Worm (Caenorhabditis elegans) whole organism, L2 larva: Measurements from ENCODE around the gene C13F10.6.

ENCODE experiments used
- C34F6.9 ChIP-seq: fragments of 150-350 bp; optimal IDR thresholded peaks from 2 replicates; lab custom pipeline; 2014; ENCODE audit warnings: missing biosample characterization, missing genetic modification characterization
- F13H6.1 ChIP-seq: sonication (generic microtip); optimal IDR thresholded peaks from 2 replicates; lab custom pipeline; 2016; ENCODE audit warnings: missing genetic modification characterization, missing compliant biosample characterization
- R02D3.7 ChIP-seq: fragments of 150-350 bp; optimal IDR thresholded peaks from 2 replicates; lab custom pipeline; 2014; ENCODE audit warnings: missing biosample characterization, missing genetic modification characterization
- Y55F3AM.14 ChIP-seq: fragments of 200-800 bp; sonication (Bioruptor generic); optimal IDR thresholded peaks from 2 replicates; lab custom pipeline; 2018; ENCODE audit warnings: mild to moderate bottlenecking, missing genetic modification characterization, missing compliant biosample characterization
- ZK546.5 ChIP-seq: sonication (generic microtip); optimal IDR thresholded peaks from 2 replicates; lab custom pipeline; 2017; ENCODE audit warnings: missing biosample characterization, missing genetic modification characterization
- alr-1 ChIP-seq: fragments of 150-350 bp; optimal IDR thresholded peaks from 2 replicates; lab custom pipeline; 2014; ENCODE audit warnings: missing biosample characterization, missing genetic modification characterization
- aly-2 ChIP-seq: fragments of 150-350 bp; optimal IDR thresholded peaks from 2 replicates; lab custom pipeline; 2014; ENCODE audit warnings: missing biosample characterization, missing genetic modification characterization
- ama-1 ChIP-seq: fragments of 150-350 bp; optimal IDR thresholded peaks from 2 replicates; lab custom pipeline; 2018; ENCODE audit warnings: inconsistent platforms
- blmp-1 ChIP-seq: sonication (generic microtip); optimal IDR thresholded peaks from 2 replicates; lab custom pipeline; 2017; ENCODE audit warnings: missing genetic modification characterization, mild to moderate bottlenecking, missing compliant biosample characterization, antibody characterized with exemption, moderate library complexity; ENCODE audit not compliant: insufficient read depth
- ceh-16 ChIP-seq: fragments of 150-350 bp; optimal IDR thresholded peaks from 2 replicates; lab custom pipeline; 2014; ENCODE audit warnings: missing biosample characterization, missing genetic modification characterization
- ceh-82 ChIP-seq: fragments of 150-350 bp; optimal IDR thresholded peaks from 2 replicates; lab custom pipeline; 2014; ENCODE audit warnings: missing biosample characterization, missing genetic modification characterization
- crh-2 ChIP-seq: sonication (generic microtip); optimal IDR thresholded peaks from 2 replicates; lab custom pipeline; 2017; ENCODE audit warnings: missing biosample characterization, missing genetic modification characterization
- dmd-4 ChIP-seq: sonication (generic microtip); optimal IDR thresholded peaks from 2 replicates; lab custom pipeline; 2017; ENCODE audit warnings: missing biosample characterization, missing genetic modification characterization
- elt-3 ChIP-seq: sonication (generic microtip); optimal IDR thresholded peaks from 2 replicates; lab custom pipeline; 2017; ENCODE audit warnings: missing biosample characterization, missing genetic modification characterization
- fos-1 ChIP-seq: fragments of 150-350 bp; optimal IDR thresholded peaks from 2 replicates; lab custom pipeline; 2014; ENCODE audit warnings: missing biosample characterization, missing genetic modification characterization
- gmeb-1 ChIP-seq: fragments of 150-350 bp; optimal IDR thresholded peaks from 2 replicates; lab custom pipeline; 2014; ENCODE audit warnings: missing biosample characterization, missing genetic modification characterization
- lin-11 ChIP-seq: fragments of 150-350 bp; sonication (generic microtip); optimal IDR thresholded peaks from 2 replicates; lab custom pipeline; 2014; ENCODE audit warnings: missing biosample characterization, missing genetic modification characterization, inconsistent platforms, mixed read lengths
- lin-13 ChIP-seq: fragments of 150-350 bp; optimal IDR thresholded peaks from 2 replicates; lab custom pipeline; 2014; ENCODE audit warnings: missing biosample characterization, missing genetic modification reagents, missing genetic modification characterization
- lin-39 ChIP-seq: fragments of 150-350 bp; optimal IDR thresholded peaks from 2 replicates; lab custom pipeline; 2014; ENCODE audit warnings: missing biosample characterization, missing genetic modification reagents, missing genetic modification characterization
- mbf-1 ChIP-seq: sonication (generic microtip); optimal IDR thresholded peaks from 2 replicates; lab custom pipeline; 2017; ENCODE audit warnings: missing biosample characterization, missing genetic modification characterization
- mdl-1 ChIP-seq, 2 experiments: fragments of 150-350 bp in 1 of 2; sonication (generic microtip) in 1 of 2; optimal IDR thresholded peaks; 2 replicates each; lab custom pipeline; 2017; ENCODE audit warnings: missing biosample characterization in 2 of 2, missing genetic modification characterization in 2 of 2
- nhr-10 ChIP-seq: sonication (generic microtip); optimal IDR thresholded peaks from 2 replicates; lab custom pipeline; 2017; ENCODE audit warnings: missing biosample characterization, missing genetic modification characterization
- nhr-11 ChIP-seq: fragments of 150-350 bp; optimal IDR thresholded peaks from 2 replicates; lab custom pipeline; 2014; ENCODE audit warnings: missing biosample characterization, missing genetic modification characterization
- nhr-12 ChIP-seq: fragments of 150-350 bp; optimal IDR thresholded peaks from 2 replicates; lab custom pipeline; 2014; ENCODE audit warnings: missing biosample characterization, missing genetic modification characterization
- nhr-129 ChIP-seq: fragments of 150-350 bp; optimal IDR thresholded peaks from 2 replicates; lab custom pipeline; 2014; ENCODE audit warnings: missing biosample characterization, missing genetic modification characterization
- nhr-21 ChIP-seq: fragments of 150-350 bp; optimal IDR thresholded peaks from 2 replicates; lab custom pipeline; 2014; ENCODE audit warnings: missing biosample characterization, missing genetic modification characterization
- nhr-237 ChIP-seq: fragments of 150-350 bp; optimal IDR thresholded peaks from 2 replicates; lab custom pipeline; 2014; ENCODE audit warnings: missing biosample characterization, missing genetic modification characterization
- nhr-25 ChIP-seq: fragments of 150-350 bp; sonication (generic microtip); optimal IDR thresholded peaks from 3 replicates; lab custom pipeline; 2014; ENCODE audit warnings: missing biosample characterization, missing genetic modification characterization
- nhr-77 ChIP-seq: fragments of 150-350 bp; optimal IDR thresholded peaks from 2 replicates; lab custom pipeline; 2014; ENCODE audit warnings: missing biosample characterization, missing genetic modification characterization
- sem-4 ChIP-seq: fragments of 150-350 bp; optimal IDR thresholded peaks from 2 replicates; lab custom pipeline; 2014; ENCODE audit warnings: missing biosample characterization, missing genetic modification reagents, missing genetic modification characterization
- skn-1 ChIP-seq: sonication (generic microtip); optimal IDR thresholded peaks from 2 replicates; lab custom pipeline; 2017; ENCODE audit warnings: missing biosample characterization, missing genetic modification characterization
- sma-3 ChIP-seq: sonication (generic microtip); optimal IDR thresholded peaks from 2 replicates; lab custom pipeline; 2016; ENCODE audit warnings: missing genetic modification reagents, missing genetic modification characterization, missing compliant biosample characterization
- sma-9 ChIP-seq, 2 experiments: fragments of 150-350 bp in 1 of 2; sonication (generic microtip) in 1 of 2; optimal IDR thresholded peaks; 2 replicates each; lab custom pipeline; 2014 to 2016; ENCODE audit warnings: missing genetic modification characterization in 2 of 2, mild to moderate bottlenecking in 1 of 2, missing biosample characterization in 1 of 2, missing compliant biosample characterization in 1 of 2, missing genetic modification reagents in 1 of 2, moderate library complexity in 1 of 2
- snpc-4 ChIP-seq: fragments of 150-350 bp; optimal IDR thresholded peaks from 2 replicates; lab custom pipeline; 2014; ENCODE audit warnings: missing biosample characterization, missing genetic modification characterization
- unc-39 ChIP-seq: fragments of 150-350 bp; optimal IDR thresholded peaks from 2 replicates; lab custom pipeline; 2014; ENCODE audit warnings: missing biosample characterization, missing genetic modification characterization
- unc-55 ChIP-seq: fragments of 150-350 bp; sonication (generic microtip); optimal IDR thresholded peaks from 3 replicates; lab custom pipeline; 2014; ENCODE audit warnings: missing biosample characterization, missing genetic modification reagents, missing genetic modification characterization
- unc-62 ChIP-seq: fragments of 150-350 bp; optimal IDR thresholded peaks from 2 replicates; lab custom pipeline; 2014; ENCODE audit warnings: missing biosample characterization, missing genetic modification reagents, missing genetic modification characterization
- zag-1 ChIP-seq: fragments of 150-350 bp; optimal IDR thresholded peaks from 2 replicates; lab custom pipeline; 2014; ENCODE audit warnings: missing biosample characterization, missing genetic modification characterization
- ztf-4 ChIP-seq: fragments of 150-350 bp; optimal IDR thresholded peaks from 2 replicates; lab custom pipeline; 2014; ENCODE audit warnings: missing biosample characterization, missing genetic modification characterization

C13F10.6 gene

DNA sequence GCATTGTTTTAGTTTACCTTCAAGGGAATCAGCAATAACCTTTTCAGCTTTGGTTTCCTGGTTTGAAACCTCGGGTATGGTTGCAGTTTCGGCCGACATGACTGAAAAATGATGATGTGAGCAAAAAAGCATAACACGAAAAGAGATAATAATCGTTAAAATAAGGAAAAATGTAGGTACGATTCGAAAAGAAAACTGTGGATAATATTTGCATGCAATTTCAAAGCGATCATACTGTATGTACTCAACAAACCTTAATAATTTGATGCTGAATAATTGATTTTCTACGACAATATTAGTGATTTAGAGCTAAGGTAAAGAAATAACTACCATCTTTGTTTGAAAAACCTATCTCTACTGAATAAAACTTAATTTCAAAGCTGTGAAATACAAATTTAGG lies 24.8 kb downstream of the C13F10.6 start, which contains the start of gene attf-2:
attf-2 (minus strand) TSS at position 101 of the 400 bp plus-strand sequence.
- TF ChIP-seq C34F6.9: no peak
- no peak for TF ChIP-seq gmeb-1 (tag; lab: Kevin White, UChicago)
- no peak for TF ChIP-seq R02D3.7 (tag; lab: Kevin White, UChicago)
- TF ChIP-seq nhr-77 (tag; lab: Kevin White, UChicago): no peak
- TF ChIP-seq F13H6.1: no peak
- TF ChIP-seq aly-2 (tag; lab: Kevin White, UChicago): no peak
- no peak for TF ChIP-seq ama-1 (lab: Kevin White, UChicago)
- TF ChIP-seq zag-1 (tag; lab: Kevin White, UChicago): no peak
- no peak for TF ChIP-seq unc-62 (GFP tag; lab: Kevin White, UChicago)
- no peak for TF ChIP-seq ceh-82 (tag; lab: Kevin White, UChicago)
- TF ChIP-seq lin-13 (GFP tag; lab: Kevin White, UChicago): no peak
- no peak for TF ChIP-seq nhr-237 (tag; lab: Kevin White, UChicago)
- no peak for TF ChIP-seq nhr-12 (tag; lab: Kevin White, UChicago)
- no peak for TF ChIP-seq mdl-1 (tag; optimal IDR thresholded peaks at IDR 0.05; lab: Kevin White, UChicago)
- TF ChIP-seq nhr-10: no peak
- TF ChIP-seq skn-1 (tag; lab: Kevin White, UChicago): no peak
- TF ChIP-seq mbf-1 (tag; lab: Kevin White, UChicago): no peak

DNA sequence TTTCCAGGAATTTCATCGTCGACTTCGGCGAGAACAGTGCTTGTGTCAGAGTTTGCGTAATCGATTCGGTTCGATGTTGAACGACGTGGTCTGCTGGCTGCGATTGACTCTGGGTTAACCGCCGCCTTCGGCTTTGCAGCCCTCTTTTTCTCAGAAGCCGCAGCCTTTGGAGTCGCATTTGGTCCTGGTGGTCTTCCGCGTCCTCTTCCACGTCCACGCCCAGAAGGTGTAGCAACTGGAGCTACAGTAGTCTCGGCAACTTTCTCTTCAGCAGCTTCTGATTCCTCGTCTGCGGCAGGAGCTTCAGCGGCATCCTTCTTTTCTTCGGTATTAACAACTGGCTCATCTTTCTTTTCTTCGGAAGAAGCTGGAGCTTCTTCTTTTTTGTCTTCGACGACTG lies 26.0 kb downstream of the C13F10.6 start:
- no peak for TF ChIP-seq R02D3.7 (tag; lab: Kevin White, UChicago)
- no peak for TF ChIP-seq alr-1 (tag; lab: Kevin White, UChicago)
- no peak for TF ChIP-seq lin-39
- no peak for TF ChIP-seq C34F6.9
- TF ChIP-seq elt-3 (tag; lab: Kevin White, UChicago): no peak
- no peak for TF ChIP-seq blmp-1 (tag; lab: Kevin White, UChicago)
- no peak for TF ChIP-seq sma-3
- no peak for TF ChIP-seq unc-39 (tag; lab: Kevin White, UChicago)
- TF ChIP-seq nhr-129 (tag; lab: Kevin White, UChicago): no peak
- TF ChIP-seq crh-2 (tag; lab: Kevin White, UChicago): no peak
- TF ChIP-seq fos-1 (tag; lab: Kevin White, UChicago): no peak
- TF ChIP-seq lin-13 (GFP tag; lab: Kevin White, UChicago): no peak
- no peak for TF ChIP-seq mbf-1 (tag; lab: Kevin White, UChicago)
- no peak for TF ChIP-seq F13H6.1
- no peak for TF ChIP-seq ZK546.5 (tag; lab: Kevin White, UChicago)
- TF ChIP-seq snpc-4: no peak
- no peak for TF ChIP-seq ztf-4 (tag; lab: Kevin White, UChicago)
- no peak for TF ChIP-seq sma-9 (GFP tag; optimal IDR thresholded peaks at IDR 0.05; lab: Kevin White, UChicago)
- TF ChIP-seq sma-9 (tag; optimal IDR thresholded peaks at IDR 0.05; lab: Kevin White, UChicago): no peak
- TF ChIP-seq lin-11 (tag; lab: Kevin White, UChicago): no peak
- TF ChIP-seq Y55F3AM.14 (GFP tag; lab: Kevin White, UChicago): no peak

DNA sequence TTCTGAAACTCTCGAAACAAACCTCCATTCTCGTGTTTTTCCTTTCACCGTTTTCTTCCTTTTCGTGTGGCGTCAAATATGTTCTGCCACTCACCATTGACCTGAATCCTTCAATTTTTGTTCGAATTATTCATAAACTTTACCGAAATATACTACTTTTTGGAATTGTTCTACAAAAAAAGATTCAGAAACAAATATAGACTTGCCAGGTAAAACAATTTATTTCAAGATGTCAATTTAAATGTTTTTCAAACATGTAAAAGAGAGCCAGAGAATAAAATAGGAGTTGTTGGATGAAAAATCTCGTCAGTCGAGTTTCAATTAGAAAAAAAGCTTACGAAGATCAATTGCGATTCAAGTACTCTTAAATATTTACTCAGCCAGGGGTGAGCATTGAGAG lies 27.3 kb downstream of the C13F10.6 start, which contains the start of gene F09G2.8:
F09G2.8 (minus strand) TSS at position 101 of the 400 bp plus-strand sequence.
- TF ChIP-seq mbf-1 (tag; lab: Kevin White, UChicago) (no peak), ceh-82 (tag; lab: Kevin White, UChicago) (no peak), ceh-16 (tag; lab: Kevin White, UChicago) (no peak), sma-9 (GFP tag; optimal IDR thresholded peaks at IDR 0.05; lab: Kevin White, UChicago) (no peak), sma-9 (tag; optimal IDR thresholded peaks at IDR 0.05; lab: Kevin White, UChicago) (no peak), dmd-4 (no peak), crh-2 (tag; lab: Kevin White, UChicago) (no peak), gmeb-1 (tag; lab: Kevin White, UChicago) (no peak), aly-2 (tag; lab: Kevin White, UChicago) (no peak), nhr-25 (no peak), nhr-11 (tag; lab: Kevin White, UChicago) (no peak), nhr-129 (tag; lab: Kevin White, UChicago) (no peak), nhr-21 (no peak), zag-1 (tag; lab: Kevin White, UChicago) (no peak), unc-55 (GFP tag; lab: Kevin White, UChicago) (no peak), sem-4 (tag; lab: Kevin White, UChicago) (no peak), elt-3 (tag; lab: Kevin White, UChicago) (no peak), ama-1 (lab: Kevin White, UChicago) (no peak)
